Fruit fly (Drosophila melanogaster): Measurements from ENCODE around the gene CG12576.

dm6 chrX:22486919-22487634, 4.9 kb upstream of the CG12576 start:
- TF ChIP-seq CG5204 (GFP tag; optimal IDR thresholded peaks at IDR 0.05) (no peak), CG12768 (GFP tag; optimal IDR thresholded peaks at IDR 0.05) (no peak)
